Fruit fly (Drosophila melanogaster) whole organism, embryonic: ENCODE results near the gene CG42329.

Experiments
- ATbp ChIP-seq: fragments of 200-800 bp; sonication (Bioruptor generic); optimal IDR thresholded peaks from 2 replicates; lab custom pipeline; 2017; ENCODE audit warnings: missing biosample characterization, mild to moderate bottlenecking, missing genetic modification characterization, missing genetic modification reagents
- B-H2 ChIP-seq: fragments of 200-800 bp; sonication (Bioruptor generic); optimal IDR thresholded peaks from 2 replicates; lab custom pipeline; 2018; ENCODE audit warnings: missing biosample characterization, mild to moderate bottlenecking, missing genetic modification characterization
- CG10565 ChIP-seq: fragments of 200-800 bp; sonication (Bioruptor generic); optimal IDR thresholded peaks from 3 replicates; lab custom pipeline; 2016; ENCODE audit warnings: missing biosample characterization, mild to moderate bottlenecking, missing genetic modification characterization
- CG11696 ChIP-seq: fragments of 200-800 bp; sonication (Bioruptor generic); IDR thresholded peaks from 2 replicates; pipeline ENCODE4 v1.3.6; 2022; ENCODE audit warnings: missing biosample characterization, missing genetic modification characterization
- CG12071 ChIP-seq: fragments of 200-800 bp; sonication (Bioruptor generic); optimal IDR thresholded peaks from 3 replicates; lab custom pipeline; 2018; ENCODE audit warnings: missing biosample characterization, mild to moderate bottlenecking, missing genetic modification characterization
- CG1233 ChIP-seq: fragments of 200-800 bp; sonication (Bioruptor generic); optimal IDR thresholded peaks from 4 replicates; lab custom pipeline; 2018; ENCODE audit warnings: missing biosample characterization, mild to moderate bottlenecking, missing genetic modification characterization
- CG13894 ChIP-seq: fragments of 200-800 bp; sonication (Bioruptor generic); optimal IDR thresholded peaks from 3 replicates; lab custom pipeline; 2018; ENCODE audit warnings: missing biosample characterization, mild to moderate bottlenecking, missing genetic modification characterization, moderate library complexity
- CG14667 ChIP-seq: fragments of 200-800 bp; sonication (Bioruptor generic); IDR thresholded peaks from 2 replicates; pipeline ENCODE4 v1.3.6; 2022; ENCODE audit warnings: missing biosample characterization, missing genetic modification characterization
- CG16863 ChIP-seq: fragments of 200-800 bp; sonication (Bioruptor generic); optimal IDR thresholded peaks from 3 replicates; lab custom pipeline; 2016; ENCODE audit warnings: missing biosample characterization, missing genetic modification characterization
- CG17359 ChIP-seq: fragments of 200-800 bp; sonication (Bioruptor generic); optimal IDR thresholded peaks from 3 replicates; lab custom pipeline; 2018; ENCODE audit warnings: missing biosample characterization, mild to moderate bottlenecking, missing genetic modification characterization, moderate library complexity
- CG17612 ChIP-seq: fragments of 200-800 bp; sonication (Bioruptor generic); IDR thresholded peaks from 2 replicates; pipeline ENCODE4 v1.3.6; 2022; ENCODE audit warnings: missing biosample characterization, missing genetic modification characterization
- CG2116 ChIP-seq: fragments of 200-800 bp; sonication (Bioruptor generic); optimal IDR thresholded peaks from 3 replicates; lab custom pipeline; 2018; ENCODE audit warnings: missing biosample characterization, mild to moderate bottlenecking, missing genetic modification characterization
- CG2129 ChIP-seq: fragments of 200-800 bp; sonication (Bioruptor generic); IDR thresholded peaks from 2 replicates; pipeline ENCODE4 v1.3.6; 2022; ENCODE audit warnings: missing biosample characterization, missing genetic modification characterization; ENCODE audit not compliant: partially characterized antibody
- CG2712 ChIP-seq: fragments of 200-800 bp; optimal IDR thresholded peaks from 3 replicates; lab custom pipeline; 2019; ENCODE audit warnings: missing biosample characterization, mild to moderate bottlenecking, missing genetic modification characterization, moderate library complexity
- CG31441 ChIP-seq: fragments of 200-800 bp; sonication (Bioruptor generic); IDR thresholded peaks from 2 replicates; pipeline ENCODE4 v1.3.6; 2022; ENCODE audit warnings: missing biosample characterization, missing genetic modification characterization
- CG3163 ChIP-seq: fragments of 200-800 bp; sonication (Bioruptor generic); optimal IDR thresholded peaks from 3 replicates; lab custom pipeline; 2016; ENCODE audit warnings: missing biosample characterization, missing genetic modification characterization
- CG34376 ChIP-seq: fragments of 200-800 bp; sonication (Bioruptor generic); optimal IDR thresholded peaks from 2 replicates; lab custom pipeline; 2018; ENCODE audit warnings: missing biosample characterization, mild to moderate bottlenecking, missing genetic modification characterization
- CG4424 ChIP-seq: fragments of 200-800 bp; sonication (Bioruptor generic); optimal IDR thresholded peaks from 3 replicates; lab custom pipeline; 2016; ENCODE audit warnings: missing biosample characterization, missing genetic modification characterization
- CG9727 ChIP-seq: fragments of 200-800 bp; sonication (Bioruptor generic); optimal IDR thresholded peaks from 3 replicates; lab custom pipeline; 2017; ENCODE audit warnings: missing biosample characterization, mild to moderate bottlenecking, missing genetic modification characterization
- D ChIP-seq, 2 experiments: fragments of 200-800 bp in 1 of 2; fragments of >200 bp in 1 of 2; sonication (Bioruptor generic) in 1 of 2; optimal IDR thresholded peaks; 2 replicates in 1 of 2; 3 replicates in 1 of 2; lab custom pipeline; 2017; ENCODE audit warnings: mild to moderate bottlenecking in 1 of 2, missing biosample characterization in 1 of 2, missing genetic modification characterization in 1 of 2, missing genetic modification reagents in 1 of 2
- Dfd ChIP-seq, 2 experiments: fragments of >200 bp; optimal IDR thresholded peaks; 2 replicates each; lab custom pipeline; 2017; ENCODE audit warnings: missing biosample characterization in 2 of 2, missing genetic modification characterization in 2 of 2
- HLH54F ChIP-seq: fragments of 200-800 bp; sonication (Bioruptor generic); optimal IDR thresholded peaks from 3 replicates; lab custom pipeline; 2016; ENCODE audit warnings: missing biosample characterization, missing genetic modification characterization
- Kr ChIP-seq: fragments of 200-800 bp; sonication (Bioruptor generic); optimal IDR thresholded peaks from 2 replicates; lab custom pipeline; 2017; ENCODE audit warnings: missing biosample characterization, mild to moderate bottlenecking, missing genetic modification characterization
- Mes4 ChIP-seq: fragments of 200-800 bp; sonication (Bioruptor generic); optimal IDR thresholded peaks from 2 replicates; lab custom pipeline; 2016; ENCODE audit warnings: missing biosample characterization, missing genetic modification characterization
- Poxn ChIP-seq: fragments of 200-800 bp; sonication (Bioruptor generic); IDR thresholded peaks from 2 replicates; pipeline ENCODE4 v1.3.6; 2022; ENCODE audit warnings: missing biosample characterization, missing genetic modification characterization
- Sin3A ChIP-seq: fragments of >200 bp; optimal IDR thresholded peaks from 2 replicates; lab custom pipeline; 2018
- Six4 ChIP-seq: fragments of 200-800 bp; sonication (Bioruptor generic); optimal IDR thresholded peaks from 2 replicates; lab custom pipeline; 2016; ENCODE audit warnings: missing biosample characterization, missing genetic modification characterization
- Sry-β ChIP-seq: fragments of 200-800 bp; sonication (Bioruptor generic); optimal IDR thresholded peaks from 2 replicates; lab custom pipeline; 2018; ENCODE audit warnings: missing biosample characterization, mild to moderate bottlenecking, missing genetic modification characterization, moderate library complexity
- Trl ChIP-seq, 3 experiments: fragments of >200 bp in 2 of 3; fragments of 200-800 bp in 1 of 3; sonication (Bioruptor generic) in 1 of 3; optimal IDR thresholded peaks; 2 replicates in 1 of 3; 3 replicates in 2 of 3; lab custom pipeline; 2016 to 2017; ENCODE audit warnings: missing biosample characterization in 1 of 3, missing genetic modification characterization in 1 of 3
- br ChIP-seq: fragments of >200 bp; optimal IDR thresholded peaks from 2 replicates; lab custom pipeline; 2017
- cg ChIP-seq: fragments of 200-800 bp; sonication (Bioruptor generic); optimal IDR thresholded peaks from 3 replicates; lab custom pipeline; 2019; ENCODE audit warnings: missing biosample characterization, mild to moderate bottlenecking, missing genetic modification characterization, moderate library complexity
- chif ChIP-seq, 2 experiments: fragments of 200-800 bp; sonication (Bioruptor generic); optimal IDR thresholded peaks; 3 replicates each; lab custom pipeline; 2016; ENCODE audit warnings: missing biosample characterization in 2 of 2, missing genetic modification characterization in 2 of 2
- dan ChIP-seq: fragments of 200-800 bp; sonication (Bioruptor generic); IDR thresholded peaks from 2 replicates; pipeline ENCODE4 v1.3.6; 2022; ENCODE audit warnings: missing biosample characterization, missing genetic modification characterization
- dysf ChIP-seq: fragments of 200-800 bp; sonication (Bioruptor generic); IDR thresholded peaks from 3 replicates; pipeline ENCODE4 v1.3.6; 2022; ENCODE audit warnings: missing biosample characterization, missing genetic modification characterization
- ftz-f1 ChIP-seq: fragments of 200-800 bp; sonication (Bioruptor generic); optimal IDR thresholded peaks from 2 replicates; lab custom pipeline; 2016; ENCODE audit warnings: missing biosample characterization, missing genetic modification characterization
- lbe ChIP-seq: fragments of 200-800 bp; sonication (Bioruptor generic); optimal IDR thresholded peaks from 2 replicates; lab custom pipeline; 2016; ENCODE audit warnings: missing biosample characterization, mild to moderate bottlenecking, missing genetic modification characterization
- lilli ChIP-seq: fragments of 200-800 bp; sonication (Bioruptor generic); optimal IDR thresholded peaks from 3 replicates; lab custom pipeline; 2016; ENCODE audit warnings: missing biosample characterization, missing genetic modification characterization
- lola ChIP-seq, 3 experiments: fragments of >200 bp in 2 of 3; fragments of 200-800 bp in 1 of 3; sonication (Bioruptor generic) in 1 of 3; optimal IDR thresholded peaks; 2 replicates each; lab custom pipeline; 2017 to 2019; ENCODE audit warnings: missing biosample characterization in 3 of 3, missing genetic modification characterization in 3 of 3, mild to moderate bottlenecking in 1 of 3, moderate library complexity in 1 of 3
- lov ChIP-seq, 2 experiments: fragments of 200-800 bp in 1 of 2; fragments of >200 bp in 1 of 2; sonication (Bioruptor generic) in 1 of 2; IDR thresholded peaks in 1 of 2; optimal IDR thresholded peaks in 1 of 2; 2 replicates in 1 of 2; 3 replicates in 1 of 2; pipeline versions ENCODE4 v1.3.6 to Lab custom; 2017 to 2022; ENCODE audit warnings: missing biosample characterization in 1 of 2, missing genetic modification characterization in 1 of 2
- maf-S ChIP-seq: fragments of 200-800 bp; sonication (Bioruptor generic); optimal IDR thresholded peaks from 2 replicates; lab custom pipeline; 2016; ENCODE audit warnings: missing biosample characterization, missing genetic modification characterization
- onecut ChIP-seq: fragments of 200-800 bp; sonication (Bioruptor generic); IDR thresholded peaks from 2 replicates; pipeline ENCODE4 v1.3.6; 2022; ENCODE audit warnings: missing biosample characterization, missing genetic modification characterization
- pan ChIP-seq, 4 experiments: fragments of >200 bp in 3 of 4; fragments of 200-800 bp in 1 of 4; sonication (Bioruptor generic) in 1 of 4; optimal IDR thresholded peaks in 3 of 4; IDR thresholded peaks in 1 of 4; 2 replicates each; pipeline versions ENCODE4 v1.3.6 to Lab custom; 2017 to 2022; ENCODE audit warnings: missing biosample characterization in 2 of 4, missing genetic modification characterization in 2 of 4, mixed read lengths in 1 of 4
- pho ChIP-seq: fragments of 200-800 bp; sonication (Bioruptor generic); optimal IDR thresholded peaks from 2 replicates; lab custom pipeline; 2016; ENCODE audit warnings: missing biosample characterization, missing genetic modification characterization
- pnt ChIP-seq: fragments of 200-800 bp; sonication (Bioruptor generic); optimal IDR thresholded peaks from 3 replicates; lab custom pipeline; 2016; ENCODE audit warnings: missing biosample characterization, missing genetic modification characterization
- run ChIP-seq: fragments of 200-800 bp; sonication (Bioruptor generic); optimal IDR thresholded peaks from 3 replicates; lab custom pipeline; 2018; ENCODE audit warnings: missing biosample characterization, mild to moderate bottlenecking, missing genetic modification characterization
- seq ChIP-seq: fragments of 200-800 bp; sonication (Bioruptor generic); IDR thresholded peaks from 2 replicates; pipeline ENCODE4 v1.3.6; 2022; ENCODE audit warnings: missing biosample characterization, missing genetic modification characterization
- sim ChIP-seq: fragments of 200-800 bp; sonication (Bioruptor generic); IDR thresholded peaks from 2 replicates; pipeline ENCODE4 v1.3.6; 2022; ENCODE audit warnings: missing biosample characterization, missing genetic modification characterization
- tap ChIP-seq: fragments of 200-800 bp; optimal IDR thresholded peaks from 3 replicates; lab custom pipeline; 2019; ENCODE audit warnings: missing biosample characterization, mild to moderate bottlenecking, missing genetic modification characterization, moderate library complexity
- toy ChIP-seq: fragments of 200-800 bp; sonication (Bioruptor generic); IDR thresholded peaks from 2 replicates; pipeline ENCODE4 v1.3.6; 2022; ENCODE audit warnings: missing biosample characterization, missing genetic modification characterization
- vvl ChIP-seq: fragments of 200-800 bp; sonication (Bioruptor generic); IDR thresholded peaks from 2 replicates; pipeline ENCODE4 v1.3.6; 2022; ENCODE audit warnings: missing biosample characterization, missing genetic modification characterization

CG42329 gene

dm6 chr2L:1172704-1173107, 46.4 kb upstream of the CG42329 start, which contains the start of the genes Charon and CG4887 (continued):
- TF ChIP-seq tap (tag; lab: Kevin White, UChicago) (no peak), Sry-β (GFP tag; lab: Kevin White, UChicago) (no peak), CG3163 (GFP tag; lab: Kevin White, UChicago) (peak; percentile 52), CG2712 (peak; percentile 83), CG4424 (GFP tag; lab: Kevin White, UChicago) (peak; percentile 89), CG17612 (no peak), run (tag; lab: Kevin White, UChicago) (no peak), B-H2 (peak; percentile 89), chif (GFP tag; optimal IDR thresholded peaks at IDR 0.05; lab: Kevin White, UChicago) (peak; percentile 75 to 84), Dfd (GFP tag; optimal IDR thresholded peaks at IDR 0.05; lab: Kevin White, UChicago) (no peak), CG13894 (tag; lab: Kevin White, UChicago) (peak; percentile 86), CG12071 (GFP tag; lab: Kevin White, UChicago) (no peak), Six4 (GFP tag; lab: Kevin White, UChicago) (peak; percentile 75), CG31441 (GFP tag; lab: Robert Waterston, UW) (no peak), CG14667 (GFP tag; lab: Robert Waterston, UW) (peak; percentile 68), dysf (peak; percentile 86), CG16863 (peak; percentile 84), CG9727 (GFP tag; lab: Kevin White, UChicago) (peak; percentile 76), lilli (GFP tag; lab: Kevin White, UChicago) (peak; percentile 93), seq (GFP tag; lab: Robert Waterston, UW) (peak; percentile 69), toy (GFP tag; lab: Robert Waterston, UW) (peak; percentile 21; the same call in 1 of the 2 replicates), pho (GFP tag; lab: Kevin White, UChicago) (peak; percentile 89), onecut (GFP tag; lab: Robert Waterston, UW) (peak; percentile 56), Sin3A (lab: Kevin White, UChicago) (peak; percentile 89), Mes4 (GFP tag; lab: Kevin White, UChicago) (peak; percentile 67), Trl (optimal IDR thresholded peaks at IDR 0.05; lab: Kevin White, UChicago) (no peak), Trl (GFP tag; optimal IDR thresholded peaks at IDR 0.05; lab: Kevin White, UChicago) (peak; percentile 86), pan (optimal IDR thresholded peaks at IDR 0.05; lab: Kevin White, UChicago) (no peak), pan (GFP tag; optimal IDR thresholded peaks at IDR 0.05 in 1 of 2, IDR thresholded peaks at IDR 0.05 in 1 of 2) (peak in 1 of 2 experiments; percentile 83), lbe (GFP tag; lab: Kevin White, UChicago) (no peak), CG10565 (GFP tag; lab: Kevin White, UChicago) (no peak), vvl (peak; percentile 86), CG11696 (GFP tag; lab: Robert Waterston, UW) (no peak), Poxn (GFP tag; lab: Robert Waterston, UW) (no peak; the same call in 1 of the 2 replicates), CG2129 (GFP tag; lab: Robert Waterston, UW) (peak; percentile 41; the same call in 1 of the 2 replicates), sim (GFP tag; lab: Robert Waterston, UW) (no peak), CG2116 (GFP tag; lab: Kevin White, UChicago) (peak; percentile 73), dan (GFP tag; lab: Robert Waterston, UW) (no peak), CG34376 (peak; percentile 71), maf-S (GFP tag; lab: Kevin White, UChicago) (peak; percentile 79), HLH54F (GFP tag; lab: Kevin White, UChicago) (peak; percentile 90), pnt (GFP tag; lab: Kevin White, UChicago) (peak; percentile 80), CG1233 (GFP tag; lab: Kevin White, UChicago) (peak; percentile 76), D (optimal IDR thresholded peaks at IDR 0.05; lab: Kevin White, UChicago) (no peak), D (GFP tag; optimal IDR thresholded peaks at IDR 0.05; lab: Kevin White, UChicago) (no peak), cg (GFP tag; lab: Kevin White, UChicago) (no peak), ATbp (GFP tag; lab: Kevin White, UChicago) (peak; percentile 41), lov (optimal IDR thresholded peaks at IDR 0.05; lab: Kevin White, UChicago) (no peak), lov (GFP tag; IDR thresholded peaks at IDR 0.05; lab: Robert Waterston, UW) (peak; percentile 49; the same call in 1 of the 3 replicates), lola (GFP tag; optimal IDR thresholded peaks at IDR 0.05; lab: Kevin White, UChicago) (peak in 1 of 3 experiments; percentile 82), CG17359 (tag; lab: Kevin White, UChicago) (no peak), br (lab: Kevin White, UChicago) (no peak), ftz-f1 (GFP tag; lab: Kevin White, UChicago) (peak; percentile 48), Kr (no peak)
